Worm (Caenorhabditis elegans): Measurements from ENCODE around the gene ZK1240.3.

- no peak for TF ChIP-seq ama-1 (optimal IDR thresholded peaks at IDR 0.05)
- TF ChIP-seq ref-2 (tag; optimal IDR thresholded peaks at IDR 0.05): no peak
- TF ChIP-seq fkh-10 (GFP tag; optimal IDR thresholded peaks at IDR 0.05): no peak
- no peak for TF ChIP-seq ceh-48 (tag; optimal IDR thresholded peaks at IDR 0.05)
- no peak for TF ChIP-seq C38D4.7 (GFP tag; optimal IDR thresholded peaks at IDR 0.05)
- TF ChIP-seq unc-86 (tag; optimal IDR thresholded peaks at IDR 0.05): no peak
- TF ChIP-seq gmeb-2 (tag; optimal IDR thresholded peaks at IDR 0.05): no peak
- TF ChIP-seq elt-2 (tag; optimal IDR thresholded peaks at IDR 0.05): no peak
- TF ChIP-seq pha-2 (tag; optimal IDR thresholded peaks at IDR 0.05): no peak
- TF ChIP-seq sdc-2 (tag; optimal IDR thresholded peaks at IDR 0.05): no peak
- no peak for TF ChIP-seq fax-1 (tag; optimal IDR thresholded peaks at IDR 0.05)
- no peak for TF ChIP-seq nhr-232 (tag; optimal IDR thresholded peaks at IDR 0.05)
- TF ChIP-seq nhr-11 (tag; optimal IDR thresholded peaks at IDR 0.05): no peak
- no peak for TF ChIP-seq ztf-16 (tag; optimal IDR thresholded peaks at IDR 0.05)
These were observed 32.9 kb downstream of the ZK1240.3 start, which contains the start of gene F43C11.3 for ce11 chrII:2353012-2353411.
